Worm (Caenorhabditis elegans): ENCODE measurements around the gene ZK1320.5.

Gene ZK1320.5

ce11 chrII:9665577-9665976, at the start of gene ZK1320.5:
ZK1320.5 (minus strand) TSS chrII:9665677.
- TF ChIP-seq unc-62 (GFP tag; optimal IDR thresholded peaks at IDR 0.05) = no peak

ce11 chrII:9713083-9713482, 47.6 kb upstream of the ZK1320.5 start:
- TF ChIP-seq unc-62 (GFP tag; optimal IDR thresholded peaks at IDR 0.05) = no peak

- no peak for TF ChIP-seq unc-62 (GFP tag; optimal IDR thresholded peaks at IDR 0.05)
Measured at ce11 chrII:9708835-9709299, 43.4 kb upstream of the ZK1320.5 start, which contains the start of gene glt-5. glt-5 (minus strand) TSS chrII:9708885.

- no peak for TF ChIP-seq unc-62 (GFP tag; optimal IDR thresholded peaks at IDR 0.05)
Measured at ce11 chrII:9706207-9706606, 40.7 kb upstream of the ZK1320.5 start, which contains the start of gene Y53C12A.3. Y53C12A.3 (minus strand) TSS chrII:9706240.

ce11 chrII:9704746-9705145, 39.3 kb upstream of the ZK1320.5 start, which contains the start of gene Y53C12A.10:
Y53C12A.10 (minus strand) TSS chrII:9704846.
- no peak for TF ChIP-seq unc-62 (GFP tag; optimal IDR thresholded peaks at IDR 0.05)

- no peak for TF ChIP-seq unc-62 (GFP tag; optimal IDR thresholded peaks at IDR 0.05)
Measured at ce11 chrII:9703601-9704000, 38.1 kb upstream of the ZK1320.5 start, which contains the start of gene mop-25.2. mop-25.2 (minus strand) TSS chrII:9703701.

- no peak for TF ChIP-seq unc-62 (GFP tag; optimal IDR thresholded peaks at IDR 0.05)
Measured at ce11 chrII:9700363-9700762, 34.9 kb upstream of the ZK1320.5 start, which contains the start of the genes Y53C12A.8 and Y53C12A.7. Y53C12A.8 (minus strand) TSS chrII:9700463. Y53C12A.7 (plus strand) TSS chrII:9700543.

- TF ChIP-seq unc-62 (GFP tag; optimal IDR thresholded peaks at IDR 0.05) = no peak
Measured at ce11 chrII:9695942-9696341, 30.5 kb upstream of the ZK1320.5 start.

- TF ChIP-seq unc-62 (GFP tag; optimal IDR thresholded peaks at IDR 0.05) = no peak
Measured at ce11 chrII:9691839-9692238, 26.4 kb upstream of the ZK1320.5 start, which contains the start of gene nlp-11. nlp-11 (minus strand) TSS chrII:9691939.

ce11 chrII:9690067-9690632, 24.7 kb upstream of the ZK1320.5 start:
- no peak for TF ChIP-seq unc-62 (GFP tag; optimal IDR thresholded peaks at IDR 0.05)

ce11 chrII:9686663-9687193, 21.3 kb upstream of the ZK1320.5 start, which contains the start of gene ZK1320.9:
ZK1320.9 (minus strand) TSS chrII:9686713.
- TF ChIP-seq unc-62 (GFP tag; optimal IDR thresholded peaks at IDR 0.05) = no peak

ce11 chrII:9684175-9684574, 18.7 kb upstream of the ZK1320.5 start:
- TF ChIP-seq unc-62 (GFP tag; optimal IDR thresholded peaks at IDR 0.05) = no peak

ce11 chrII:9682044-9682443, 16.6 kb upstream of the ZK1320.5 start:
- no peak for TF ChIP-seq unc-62 (GFP tag; optimal IDR thresholded peaks at IDR 0.05)

- no peak for TF ChIP-seq unc-62 (GFP tag; optimal IDR thresholded peaks at IDR 0.05)
Measured at ce11 chrII:9680493-9680892, 15.0 kb upstream of the ZK1320.5 start, which contains the start of gene ZK1320.13. ZK1320.13 (plus strand) TSS chrII:9680793.

ce11 chrII:9679842-9680241, 14.4 kb upstream of the ZK1320.5 start:
- TF ChIP-seq unc-62 (GFP tag; optimal IDR thresholded peaks at IDR 0.05) = no peak

ce11 chrII:9677470-9677869, 12.0 kb upstream of the ZK1320.5 start:
- no peak for TF ChIP-seq unc-62 (GFP tag; optimal IDR thresholded peaks at IDR 0.05)

- TF ChIP-seq unc-62 (GFP tag; optimal IDR thresholded peaks at IDR 0.05) = no peak
Measured at ce11 chrII:9674678-9675077, 9.2 kb upstream of the ZK1320.5 start, which contains the start of gene arc-1. arc-1 (plus strand) TSS chrII:9674978.
